Fruit fly (Drosophila melanogaster): Measurements from ENCODE around the gene wts.

Gene wts

DNA sequence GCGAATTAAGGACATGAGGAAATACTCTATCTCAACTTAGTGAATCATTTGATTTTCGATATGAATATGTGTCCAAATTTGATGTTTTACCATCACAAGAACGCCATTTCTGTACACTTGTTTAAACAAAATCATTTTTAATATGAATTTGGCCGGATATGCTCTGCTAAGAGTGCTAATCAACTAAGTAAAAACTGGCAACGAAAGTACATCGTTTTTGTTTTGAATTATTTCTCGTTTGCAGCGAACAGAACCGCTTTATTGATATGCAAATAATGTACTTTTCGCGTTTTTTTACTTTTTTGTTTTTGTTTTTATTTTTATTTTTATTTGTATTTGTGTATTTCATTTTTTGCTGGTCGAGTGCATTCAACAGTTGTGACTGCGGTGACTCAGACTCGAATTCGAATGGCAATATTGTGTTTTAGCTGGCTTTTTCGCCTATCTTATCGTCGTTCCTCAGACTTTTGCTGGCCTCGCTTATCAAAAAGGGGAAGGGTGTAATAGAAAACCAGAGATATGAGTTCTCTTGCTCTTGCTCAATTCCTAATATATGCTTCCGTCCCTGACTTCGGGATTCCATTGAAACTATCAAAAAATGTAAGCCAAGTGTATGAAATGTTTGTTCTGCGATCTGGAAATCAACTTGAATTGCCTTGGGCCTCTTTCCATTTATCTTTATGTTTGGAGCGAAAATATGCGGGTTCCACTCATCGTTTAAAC lies 5.0 kb upstream of the wts start (continued):
- TF ChIP-seq exex (tag; optimal IDR thresholded peaks at IDR 0.05) (peak; percentile 75), chinmo (GFP tag; IDR thresholded peaks at IDR 0.05; ENCODE audit: partially characterized antibody) (0 out of 4 replicates have a peak, but pooled peaks have one; percentile 57)

DNA sequence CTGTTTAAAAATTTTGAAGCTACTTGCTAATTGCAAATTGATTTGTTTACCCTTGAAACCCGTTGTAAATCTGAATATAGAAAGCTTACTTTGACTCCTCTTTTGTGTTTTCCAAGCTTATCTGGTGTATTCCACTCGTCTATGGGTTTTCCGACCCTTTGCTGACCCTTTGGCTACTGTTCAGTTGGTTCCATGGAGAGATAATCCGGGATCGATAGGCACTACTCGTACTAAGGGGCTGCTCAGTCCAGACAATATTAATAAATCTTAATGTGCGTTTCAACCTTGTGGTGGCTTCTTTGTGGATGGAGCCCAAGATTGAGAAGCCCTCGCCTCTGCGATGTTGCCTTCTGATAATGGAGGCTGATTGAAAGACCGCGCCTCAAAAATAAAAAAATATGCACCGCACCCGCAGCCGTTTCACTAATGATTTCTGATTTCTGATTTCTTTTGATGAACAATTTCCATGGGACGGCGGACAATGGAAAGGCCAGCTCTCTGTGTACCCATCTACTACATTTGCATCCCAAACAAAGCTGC lies 3.9 kb upstream of the wts start:
- TF ChIP-seq vvl (GFP tag; IDR thresholded peaks at IDR 0.05) (peak; percentile 50; the same call in 1 of the 2 replicates), CG6272 (GFP tag; IDR thresholded peaks at IDR 0.05) (no peak), so (GFP tag; IDR thresholded peaks at IDR 0.05) (no peak), CG2129 (GFP tag; IDR thresholded peaks at IDR 0.05; ENCODE audit: partially characterized antibody) (no peak), CG13775 (GFP tag; optimal IDR thresholded peaks at IDR 0.05) (no peak), luna (GFP tag; optimal IDR thresholded peaks at IDR 0.05) (no peak), sens (GFP tag) (peak; percentile 59), chinmo (GFP tag; IDR thresholded peaks at IDR 0.05; ENCODE audit: partially characterized antibody) (0 out of 4 replicates have a peak, but pooled peaks have one; percentile 22), CG5953 (GFP tag; IDR thresholded peaks at IDR 0.05) (no peak), kay (GFP tag; optimal IDR thresholded peaks at IDR 0.05) (no peak), ci (GFP tag; IDR thresholded peaks at IDR 0.05) (0 out of 3 replicates have a peak, but pooled peaks have one; percentile 53), CG15601 (tag; optimal IDR thresholded peaks at IDR 0.05) (peak; percentile 37), CG14710 (tag; optimal IDR thresholded peaks at IDR 0.05) (no peak), Hr78 (GFP tag; optimal IDR thresholded peaks at IDR 0.05) (peak in 1 of 2 experiments; percentile 27), sqz (GFP tag; optimal IDR thresholded peaks at IDR 0.05) (peak; percentile 24), Med (GFP tag) (peak; percentile 71), oc (tag; optimal IDR thresholded peaks at IDR 0.05) (peak; percentile 30), BEAF-32 (GFP tag; optimal IDR thresholded peaks at IDR 0.05) (no peak), CG12104 (GFP tag; optimal IDR thresholded peaks at IDR 0.05) (no peak), Mad (GFP tag; optimal IDR thresholded peaks at IDR 0.05) (no peak)

DNA sequence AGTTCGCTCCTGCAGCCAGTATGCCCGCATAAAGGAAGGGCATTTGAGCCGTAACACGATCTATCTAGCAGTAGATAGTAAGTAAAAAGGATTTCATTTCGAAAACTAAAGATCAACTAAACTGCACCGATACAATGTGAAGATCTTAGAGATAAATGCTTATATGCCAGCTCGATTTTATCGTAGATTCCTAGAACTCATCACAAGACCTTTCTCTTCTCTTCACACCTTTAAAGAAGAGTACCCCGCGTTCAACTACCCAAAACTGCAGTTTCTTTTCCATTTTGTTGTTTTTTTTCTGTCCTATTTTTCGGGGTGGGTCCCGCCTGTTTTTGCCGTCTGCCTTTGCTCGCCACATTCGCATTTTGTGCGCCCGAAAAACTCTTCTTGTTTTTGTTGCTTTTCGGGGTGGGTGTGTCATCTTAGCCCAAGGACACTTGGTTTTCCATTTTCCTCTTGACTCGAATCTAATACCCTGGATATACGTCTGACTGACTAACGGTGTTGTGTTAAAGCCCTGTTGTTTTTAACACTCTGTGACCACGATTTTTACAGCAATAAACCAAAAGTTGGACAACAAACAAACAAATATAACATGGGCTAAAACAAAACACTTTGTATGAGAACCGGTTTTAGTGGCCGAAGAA lies 3.0 kb upstream of the wts start:
- TF ChIP-seq CG7963 (GFP tag; IDR thresholded peaks at IDR 0.05; ENCODE audit: partially characterized antibody), result no peak
- TF ChIP-seq CG1832 (GFP tag; optimal IDR thresholded peaks at IDR 0.05), result no peak
- TF ChIP-seq Ptx1 (GFP tag; IDR thresholded peaks at IDR 0.05), result no peak
- no peak for TF ChIP-seq toy (GFP tag; IDR thresholded peaks at IDR 0.05)
- TF ChIP-seq Abd-B (GFP tag; optimal IDR thresholded peaks at IDR 0.05), result no peak
- no peak for TF ChIP-seq Antp (GFP tag; optimal IDR thresholded peaks at IDR 0.05)
- TF ChIP-seq unc-4 (GFP tag; IDR thresholded peaks at IDR 0.05; ENCODE audit: partially characterized antibody), result no peak
- no peak for TF ChIP-seq CG3163 (GFP tag; optimal IDR thresholded peaks at IDR 0.05)
- TF ChIP-seq CG16863 (GFP tag; optimal IDR thresholded peaks at IDR 0.05), result no peak
- TF ChIP-seq usp (GFP tag; optimal IDR thresholded peaks at IDR 0.05), result no peak
- TF ChIP-seq CG4820 (GFP tag; optimal IDR thresholded peaks at IDR 0.05), result no peak
- TF ChIP-seq psq (GFP tag; optimal IDR thresholded peaks at IDR 0.05), result peak; percentile 34
- no peak for TF ChIP-seq CG9817 (tag; optimal IDR thresholded peaks at IDR 0.05)
- no peak for TF ChIP-seq Lim3 (GFP tag; IDR thresholded peaks at IDR 0.05)
- TF ChIP-seq CG7357 (GFP tag; IDR thresholded peaks at IDR 0.05), result no peak
- TF ChIP-seq Xrp1 (GFP tag; IDR thresholded peaks at IDR 0.05), result no peak
- no peak for TF ChIP-seq trem (tag; optimal IDR thresholded peaks at IDR 0.05)
- no peak for TF ChIP-seq CG4854 (GFP tag; optimal IDR thresholded peaks at IDR 0.05)
- 0 out of 3 replicates have a peak, but pooled peaks have one; percentile 23 for TF ChIP-seq CG16813 (GFP tag; IDR thresholded peaks at IDR 0.05; ENCODE audit: partially characterized antibody)
- no peak for TF ChIP-seq CG17186 (GFP tag; optimal IDR thresholded peaks at IDR 0.05)
- no peak for TF ChIP-seq hb (GFP tag; IDR thresholded peaks at IDR 0.05; ENCODE audit: partially characterized antibody)
- TF ChIP-seq Bdp1 (GFP tag; optimal IDR thresholded peaks at IDR 0.05), result no peak
- TF ChIP-seq D19B (GFP tag; optimal IDR thresholded peaks at IDR 0.05), result peak; percentile 72
- no peak for TF ChIP-seq CG12071 (GFP tag; optimal IDR thresholded peaks at IDR 0.05)
- no peak for TF ChIP-seq unpg (GFP tag; optimal IDR thresholded peaks at IDR 0.05)

Data from whole organism, embryonic.